Fruit fly (Drosophila melanogaster) whole organism, embryonic: Measurements from ENCODE around the gene Syx5.

Experiments
- Adf1 ChIP-seq: fragments of 200-800 bp; sonication (Bioruptor generic); IDR thresholded peaks from 2 replicates; pipeline ENCODE4 v1.3.6; 2022; ENCODE audit warnings: missing biosample characterization, missing genetic modification characterization
- Blimp-1 ChIP-seq: fragments of 200-800 bp; sonication (Bioruptor generic); optimal IDR thresholded peaks from 3 replicates; lab custom pipeline; 2018; ENCODE audit warnings: missing biosample characterization, missing genetic modification characterization, mild to moderate bottlenecking, moderate library complexity, missing genetic modification reagents
- CG10959 ChIP-seq: fragments of 200-800 bp; sonication (Bioruptor generic); IDR thresholded peaks from 2 replicates; pipeline ENCODE4 v1.3.6; 2022; ENCODE audit warnings: missing biosample characterization, missing genetic modification characterization
- CG11247 ChIP-seq: fragments of 200-800 bp; sonication (Bioruptor generic); IDR thresholded peaks from 2 replicates; pipeline ENCODE4 v1.3.6; 2022; ENCODE audit warnings: missing biosample characterization, missing genetic modification characterization
- CG11560 ChIP-seq: fragments of 200-800 bp; sonication (Bioruptor generic); IDR thresholded peaks from 3 replicates; pipeline ENCODE4 v1.3.6; 2022; ENCODE audit warnings: missing biosample characterization, missing genetic modification characterization
- CG13287 ChIP-seq: fragments of 200-800 bp; sonication (Bioruptor generic); IDR thresholded peaks from 2 replicates; pipeline ENCODE4 v1.3.6; 2022; ENCODE audit warnings: missing biosample characterization, missing genetic modification characterization; ENCODE audit not compliant: partially characterized antibody
- CG13624 ChIP-seq: fragments of 200-800 bp; sonication (Bioruptor generic); optimal IDR thresholded peaks from 2 replicates; lab custom pipeline; 2016; ENCODE audit warnings: missing biosample characterization, missing genetic modification characterization
- CG17802 ChIP-seq: fragments of 200-800 bp; sonication (Bioruptor generic); optimal IDR thresholded peaks from 2 replicates; lab custom pipeline; 2018; ENCODE audit warnings: missing biosample characterization, mild to moderate bottlenecking, missing genetic modification characterization, moderate library complexity
- CG18262 ChIP-seq: fragments of 200-800 bp; optimal IDR thresholded peaks from 3 replicates; lab custom pipeline; 2019; ENCODE audit warnings: missing biosample characterization, mild to moderate bottlenecking, missing genetic modification characterization, moderate library complexity
- CG2889 ChIP-seq: fragments of 200-800 bp; sonication (Bioruptor generic); IDR thresholded peaks from 3 replicates; pipeline ENCODE4 v1.3.6; 2022; ENCODE audit warnings: missing biosample characterization, missing genetic modification characterization
- CG3281 ChIP-seq: fragments of 200-800 bp; sonication (Bioruptor generic); optimal IDR thresholded peaks from 3 replicates; lab custom pipeline; 2017; ENCODE audit warnings: missing biosample characterization, mild to moderate bottlenecking, missing genetic modification characterization
- CG33557 ChIP-seq: fragments of 200-800 bp; sonication (Bioruptor generic); optimal IDR thresholded peaks from 2 replicates; lab custom pipeline; 2019; ENCODE audit warnings: missing biosample characterization, mild to moderate bottlenecking, missing genetic modification characterization, moderate library complexity
- CG34422 ChIP-seq: fragments of 200-800 bp; sonication (Bioruptor generic); IDR thresholded peaks from 3 replicates; pipeline ENCODE4 v1.3.6; 2022; ENCODE audit warnings: missing biosample characterization, missing genetic modification characterization
- CG5953 ChIP-seq: fragments of 200-800 bp; sonication (Bioruptor generic); IDR thresholded peaks from 2 replicates; pipeline ENCODE4 v1.3.6; 2022; ENCODE audit warnings: missing biosample characterization, missing genetic modification characterization
- CG6272 ChIP-seq: fragments of 200-800 bp; sonication (Bioruptor generic); IDR thresholded peaks from 2 replicates; pipeline ENCODE4 v1.3.6; 2022; ENCODE audit warnings: missing biosample characterization, missing genetic modification characterization
- CG6791 ChIP-seq: fragments of 200-800 bp; sonication (Bioruptor generic); IDR thresholded peaks from 3 replicates; pipeline ENCODE4 v1.3.6; 2022; ENCODE audit warnings: missing biosample characterization, missing genetic modification characterization; ENCODE audit not compliant: partially characterized antibody
- CG7745 ChIP-seq: fragments of 200-800 bp; sonication (Bioruptor generic); optimal IDR thresholded peaks from 2 replicates; lab custom pipeline; 2018; ENCODE audit warnings: missing biosample characterization, mild to moderate bottlenecking, missing genetic modification characterization, moderate library complexity
- Dad ChIP-seq: fragments of 200-800 bp; sonication (Bioruptor generic); optimal IDR thresholded peaks from 3 replicates; lab custom pipeline; 2016; ENCODE audit warnings: missing biosample characterization, missing genetic modification characterization
- Dp ChIP-seq: fragments of 200-800 bp; sonication (Bioruptor generic); optimal IDR thresholded peaks from 2 replicates; lab custom pipeline; 2018; ENCODE audit warnings: missing biosample characterization, mild to moderate bottlenecking, missing genetic modification characterization, moderate library complexity
- Fer3 ChIP-seq: fragments of 200-800 bp; sonication (Bioruptor generic); optimal IDR thresholded peaks from 2 replicates; lab custom pipeline; 2018; ENCODE audit warnings: missing biosample characterization, mild to moderate bottlenecking, missing genetic modification characterization, moderate library complexity
- Hr78 ChIP-seq, 2 experiments: fragments of 200-800 bp in 1 of 2; fragments of >200 bp in 1 of 2; sonication (Bioruptor generic) in 1 of 2; optimal IDR thresholded peaks; 2 replicates each; lab custom pipeline; 2017 to 2019; ENCODE audit warnings: missing biosample characterization in 2 of 2, missing genetic modification characterization in 2 of 2, mild to moderate bottlenecking in 1 of 2, moderate library complexity in 1 of 2
- Lhr ChIP-seq: fragments of 200-800 bp; sonication (Bioruptor generic); optimal IDR thresholded peaks from 3 replicates; lab custom pipeline; 2017; ENCODE audit warnings: mild to moderate bottlenecking, missing biosample characterization, missing genetic modification reagents, missing genetic modification characterization
- Meics ChIP-seq: fragments of 200-800 bp; sonication (Bioruptor generic); optimal IDR thresholded peaks from 2 replicates; lab custom pipeline; 2017; ENCODE audit warnings: missing biosample characterization, mild to moderate bottlenecking, missing genetic modification characterization
- Neu2 ChIP-seq: fragments of 200-800 bp; sonication (Bioruptor generic); optimal IDR thresholded peaks from 3 replicates; lab custom pipeline; 2016; ENCODE audit warnings: missing biosample characterization, missing genetic modification characterization, borderline replicate concordance
- Oaz ChIP-seq: fragments of 200-800 bp; sonication (Bioruptor generic); IDR thresholded peaks from 2 replicates; pipeline ENCODE4 v1.3.6; 2022; ENCODE audit warnings: missing biosample characterization, missing genetic modification characterization
- Sox102F ChIP-seq: fragments of 200-800 bp; sonication (Bioruptor generic); optimal IDR thresholded peaks from 2 replicates; lab custom pipeline; 2018; ENCODE audit warnings: missing biosample characterization, mild to moderate bottlenecking, missing genetic modification characterization, moderate library complexity
- Spps ChIP-seq: fragments of 200-800 bp; sonication (Bioruptor generic); optimal IDR thresholded peaks from 2 replicates; lab custom pipeline; 2018; ENCODE audit warnings: missing biosample characterization, mild to moderate bottlenecking, missing genetic modification characterization
- az2 ChIP-seq: fragments of 200-800 bp; sonication (Bioruptor generic); optimal IDR thresholded peaks from 3 replicates; lab custom pipeline; 2016; ENCODE audit warnings: missing biosample characterization, missing genetic modification characterization
- br ChIP-seq: fragments of >200 bp; optimal IDR thresholded peaks from 2 replicates; lab custom pipeline; 2017
- cas ChIP-seq: fragments of 200-800 bp; sonication (Bioruptor generic); IDR thresholded peaks from 2 replicates; pipeline ENCODE4 v1.3.6; 2022; ENCODE audit warnings: missing biosample characterization, missing genetic modification characterization
- caup ChIP-seq: fragments of 200-800 bp; sonication (Bioruptor generic); optimal IDR thresholded peaks from 3 replicates; lab custom pipeline; 2017; ENCODE audit warnings: missing biosample characterization, mild to moderate bottlenecking, missing genetic modification characterization, moderate library complexity; ENCODE audit not compliant: severe bottlenecking
- croc ChIP-seq: fragments of 200-800 bp; sonication (Bioruptor generic); conservative IDR thresholded peaks from 3 replicates; pipeline ENCODE4 v1.3.6; 2022; ENCODE audit warnings: missing biosample characterization, missing genetic modification characterization
- disco-r ChIP-seq: fragments of 200-800 bp; sonication (Bioruptor generic); optimal IDR thresholded peaks from 2 replicates; lab custom pipeline; 2016; ENCODE audit warnings: missing biosample characterization, missing genetic modification characterization
- dpn ChIP-seq, 2 experiments: fragments of 200-800 bp; sonication (Bioruptor generic); optimal IDR thresholded peaks; 3 replicates each; lab custom pipeline; 2016; ENCODE audit warnings: missing biosample characterization in 2 of 2, missing genetic modification characterization in 2 of 2
- dysf ChIP-seq: fragments of 200-800 bp; sonication (Bioruptor generic); IDR thresholded peaks from 3 replicates; pipeline ENCODE4 v1.3.6; 2022; ENCODE audit warnings: missing biosample characterization, missing genetic modification characterization
- emc ChIP-seq: fragments of 200-800 bp; sonication (Bioruptor generic); optimal IDR thresholded peaks from 2 replicates; lab custom pipeline; 2016; ENCODE audit warnings: missing biosample characterization, missing genetic modification characterization
- en ChIP-seq: fragments of 200-800 bp; sonication (Bioruptor generic); optimal IDR thresholded peaks from 2 replicates; lab custom pipeline; 2016; ENCODE audit warnings: missing biosample characterization, missing genetic modification characterization
- gt ChIP-seq: fragments of 200-800 bp; sonication (Bioruptor generic); IDR thresholded peaks from 2 replicates; pipeline ENCODE4 v1.3.6; 2022; ENCODE audit warnings: missing biosample characterization, missing genetic modification characterization
- h ChIP-seq: fragments of >200 bp; optimal IDR thresholded peaks from 2 replicates; lab custom pipeline; 2017
- hth ChIP-seq: fragments of >200 bp; optimal IDR thresholded peaks from 2 replicates; lab custom pipeline; 2017; ENCODE audit warnings: inconsistent platforms
- knrl ChIP-seq: fragments of 200-800 bp; sonication (Bioruptor generic); IDR thresholded peaks from 3 replicates; pipeline ENCODE4 v1.3.6; 2022; ENCODE audit warnings: missing biosample characterization, missing genetic modification characterization; ENCODE audit not compliant: partially characterized antibody
- lilli ChIP-seq: fragments of 200-800 bp; sonication (Bioruptor generic); optimal IDR thresholded peaks from 3 replicates; lab custom pipeline; 2016; ENCODE audit warnings: missing biosample characterization, missing genetic modification characterization
- nmo ChIP-seq: fragments of 200-800 bp; sonication (Bioruptor generic); optimal IDR thresholded peaks from 2 replicates; lab custom pipeline; 2018; ENCODE audit warnings: missing biosample characterization, mild to moderate bottlenecking, missing genetic modification characterization, moderate library complexity
- run ChIP-seq: fragments of 200-800 bp; sonication (Bioruptor generic); optimal IDR thresholded peaks from 3 replicates; lab custom pipeline; 2018; ENCODE audit warnings: missing biosample characterization, mild to moderate bottlenecking, missing genetic modification characterization
- salm ChIP-seq: fragments of 200-800 bp; sonication (Bioruptor generic); optimal IDR thresholded peaks from 2 replicates; lab custom pipeline; 2018; ENCODE audit warnings: missing biosample characterization, mild to moderate bottlenecking, missing genetic modification characterization
- seq ChIP-seq: fragments of 200-800 bp; sonication (Bioruptor generic); IDR thresholded peaks from 2 replicates; pipeline ENCODE4 v1.3.6; 2022; ENCODE audit warnings: missing biosample characterization, missing genetic modification characterization
- ssp ChIP-seq: fragments of 200-800 bp; sonication (Bioruptor generic); IDR thresholded peaks from 2 replicates; pipeline ENCODE4 v1.3.6; 2022; ENCODE audit warnings: missing biosample characterization, missing genetic modification characterization
- tx ChIP-seq: fragments of 200-800 bp; sonication (Bioruptor generic); optimal IDR thresholded peaks from 2 replicates; lab custom pipeline; 2016; ENCODE audit warnings: missing biosample characterization, missing genetic modification characterization
- unpg ChIP-seq: fragments of 200-800 bp; sonication (Bioruptor generic); optimal IDR thresholded peaks from 3 replicates; lab custom pipeline; 2018; ENCODE audit warnings: missing biosample characterization, mild to moderate bottlenecking, missing genetic modification characterization, moderate library complexity
- usp ChIP-seq: fragments of >200 bp; optimal IDR thresholded peaks from 2 replicates; lab custom pipeline; 2017; ENCODE audit warnings: missing biosample characterization, missing genetic modification characterization
- yki ChIP-seq: fragments of >200 bp; optimal IDR thresholded peaks from 3 replicates; lab custom pipeline; 2018

Gene Syx5

dm6 chr2L:16285692-16286359, 21.3 kb upstream of the Syx5 start (continued):
- TF ChIP-seq unpg (GFP tag; lab: Kevin White, UChicago) (peak; percentile 94), h (no peak), Dad (peak; percentile 71), CG34422 (GFP tag; lab: Robert Waterston, UW) (no peak), hth (lab: Kevin White, UChicago) (no peak), Fer3 (tag; lab: Kevin White, UChicago) (peak; percentile 92), CG17802 (tag; lab: Kevin White, UChicago) (peak; percentile 76), cas (GFP tag; lab: Robert Waterston, UW) (no peak), Neu2 (peak; percentile 63), yki (lab: Kevin White, UChicago) (peak; percentile 41), Dp (GFP tag; lab: Kevin White, UChicago) (no peak), croc (GFP tag; lab: Robert Waterston, UW) (peak; percentile 82), Hr78 (GFP tag; optimal IDR thresholded peaks at IDR 0.05; lab: Kevin White, UChicago) (no peak), emc (GFP tag; lab: Kevin White, UChicago) (peak; percentile 73), Spps (tag; lab: Kevin White, UChicago) (peak; percentile 87), CG2889 (GFP tag; lab: Robert Waterston, UW) (no peak), CG6272 (GFP tag; lab: Robert Waterston, UW) (peak; percentile 60), CG11247 (GFP tag; lab: Robert Waterston, UW) (no peak), Oaz (GFP tag; lab: Robert Waterston, UW) (no peak), Meics (GFP tag; lab: Kevin White, UChicago) (peak; percentile 84), CG3281 (peak; percentile 87), CG6791 (no peak), salm (tag; lab: Kevin White, UChicago) (peak; percentile 82), az2 (GFP tag; lab: Kevin White, UChicago) (peak; percentile 86), CG5953 (GFP tag; lab: Robert Waterston, UW) (no peak), Adf1 (GFP tag; lab: Robert Waterston, UW) (no peak), usp (GFP tag; lab: Kevin White, UChicago) (no peak), seq (no peak), CG11560 (tag; lab: Robert Waterston, UW) (no peak), CG13287 (no peak), knrl (GFP tag; lab: Robert Waterston, UW) (no peak), dpn (GFP tag; optimal IDR thresholded peaks at IDR 0.05; lab: Kevin White, UChicago) (peak; percentile 80 to 86), dysf (GFP tag; lab: Robert Waterston, UW) (no peak), Sox102F (GFP tag; lab: Kevin White, UChicago) (peak; percentile 94), CG7745 (tag; lab: Kevin White, UChicago) (peak; percentile 17), lilli (GFP tag; lab: Kevin White, UChicago) (peak; percentile 86), tx (GFP tag; lab: Kevin White, UChicago) (peak; percentile 84), en (GFP tag; lab: Kevin White, UChicago) (peak; percentile 67), caup (GFP tag; lab: Kevin White, UChicago) (peak; percentile 82), CG13624 (GFP tag; lab: Kevin White, UChicago) (peak; percentile 86), br (lab: Kevin White, UChicago) (no peak), disco-r (GFP tag; lab: Kevin White, UChicago) (peak; percentile 70), ssp (GFP tag; lab: Robert Waterston, UW) (no peak), CG10959 (GFP tag; lab: Robert Waterston, UW) (no peak), CG33557 (peak; percentile 50), run (tag; lab: Kevin White, UChicago) (peak; percentile 59), gt (GFP tag; lab: Robert Waterston, UW) (no peak), Lhr (GFP tag; lab: Kevin White, UChicago) (peak; percentile 62), CG18262 (tag; lab: Kevin White, UChicago) (peak; percentile 86), nmo (GFP tag; lab: Kevin White, UChicago) (peak; percentile 90), Blimp-1 (GFP tag; lab: Kevin White, UChicago) (peak; percentile 88)
